Fruit fly (Drosophila melanogaster) whole organism, embryonic: ENCODE results near the gene CG16985.

Experiments used
- Adf1 ChIP-seq: fragments of 200-800 bp; sonication (Bioruptor generic); IDR thresholded peaks from 2 replicates; pipeline ENCODE4 v1.3.6; 2022; ENCODE audit warnings: missing biosample characterization, missing genetic modification characterization
- Antp ChIP-seq: fragments of 200-800 bp; sonication (Bioruptor generic); optimal IDR thresholded peaks from 3 replicates; lab custom pipeline; 2016; ENCODE audit warnings: missing biosample characterization, missing genetic modification characterization
- Atf3 ChIP-seq: fragments of 200-800 bp; sonication (Bioruptor generic); optimal IDR thresholded peaks from 3 replicates; lab custom pipeline; 2016; ENCODE audit warnings: missing biosample characterization, missing genetic modification characterization
- Awh ChIP-seq: fragments of 200-800 bp; sonication (Bioruptor generic); IDR thresholded peaks from 2 replicates; pipeline ENCODE4, ENCODE4 v1.3.6; 2022; ENCODE audit warnings: missing biosample characterization, missing genetic modification characterization
- Bdp1 ChIP-seq: fragments of 200-800 bp; sonication (Bioruptor generic); optimal IDR thresholded peaks from 3 replicates; lab custom pipeline; 2016; ENCODE audit warnings: missing biosample characterization, missing genetic modification characterization
- Blimp-1 ChIP-seq: fragments of 200-800 bp; sonication (Bioruptor generic); optimal IDR thresholded peaks from 3 replicates; lab custom pipeline; 2018; ENCODE audit warnings: missing biosample characterization, missing genetic modification characterization, mild to moderate bottlenecking, moderate library complexity, missing genetic modification reagents
- CG11723 ChIP-seq: fragments of 200-800 bp; sonication (Bioruptor generic); optimal IDR thresholded peaks from 2 replicates; lab custom pipeline; 2017; ENCODE audit warnings: missing biosample characterization, mild to moderate bottlenecking, missing genetic modification characterization
- CG12391 ChIP-seq: fragments of 200-800 bp; sonication (Bioruptor generic); optimal IDR thresholded peaks from 3 replicates; lab custom pipeline; 2018; ENCODE audit warnings: missing biosample characterization, mild to moderate bottlenecking, missing genetic modification characterization, moderate library complexity
- CG14860 ChIP-seq: fragments of 200-800 bp; sonication (Bioruptor generic); IDR thresholded peaks from 3 replicates; pipeline ENCODE4 v1.3.6; 2022; ENCODE audit warnings: missing biosample characterization, missing genetic modification characterization; ENCODE audit not compliant: partially characterized antibody
- CG15269 ChIP-seq: fragments of 200-800 bp; sonication (Bioruptor generic); optimal IDR thresholded peaks from 2 replicates; lab custom pipeline; 2018; ENCODE audit warnings: missing biosample characterization, mild to moderate bottlenecking, missing genetic modification characterization, moderate library complexity
- CG16863 ChIP-seq: fragments of 200-800 bp; sonication (Bioruptor generic); optimal IDR thresholded peaks from 3 replicates; lab custom pipeline; 2016; ENCODE audit warnings: missing biosample characterization, missing genetic modification characterization
- CG17802 ChIP-seq: fragments of 200-800 bp; sonication (Bioruptor generic); optimal IDR thresholded peaks from 2 replicates; lab custom pipeline; 2018; ENCODE audit warnings: missing biosample characterization, mild to moderate bottlenecking, missing genetic modification characterization, moderate library complexity
- CG1792 ChIP-seq: fragments of 200-800 bp; sonication (Bioruptor generic); optimal IDR thresholded peaks from 2 replicates; lab custom pipeline; 2016; ENCODE audit warnings: missing biosample characterization, missing genetic modification characterization
- CG32767 ChIP-seq: fragments of 200-800 bp; sonication (Bioruptor generic); IDR thresholded peaks from 2 replicates; pipeline ENCODE4 v1.3.6; 2022; ENCODE audit warnings: missing biosample characterization, missing genetic modification characterization
- CG34224 ChIP-seq: fragments of 200-800 bp; sonication (Bioruptor generic); IDR thresholded peaks from 3 replicates; pipeline ENCODE4 v1.3.6; 2022; ENCODE audit warnings: missing biosample characterization, missing genetic modification characterization; ENCODE audit not compliant: partially characterized antibody
- CG7271 ChIP-seq: fragments of 200-800 bp; sonication (Bioruptor generic); optimal IDR thresholded peaks from 2 replicates; lab custom pipeline; 2018; ENCODE audit warnings: missing biosample characterization, mild to moderate bottlenecking, missing genetic modification characterization, moderate library complexity
- CG7786 ChIP-seq: fragments of 200-800 bp; sonication (Bioruptor generic); optimal IDR thresholded peaks from 2 replicates; lab custom pipeline; 2016; ENCODE audit warnings: missing biosample characterization, missing genetic modification characterization
- CG7839 ChIP-seq: fragments of 200-800 bp; sonication (Bioruptor generic); optimal IDR thresholded peaks from 3 replicates; lab custom pipeline; 2018; ENCODE audit warnings: missing biosample characterization, mild to moderate bottlenecking, missing genetic modification characterization, moderate library complexity
- CG8281 ChIP-seq: fragments of 200-800 bp; sonication (Bioruptor generic); optimal IDR thresholded peaks from 2 replicates; lab custom pipeline; 2018; ENCODE audit warnings: missing biosample characterization, mild to moderate bottlenecking, missing genetic modification characterization, moderate library complexity
- CHES-1-like ChIP-seq: fragments of 200-800 bp; sonication (Bioruptor generic); optimal IDR thresholded peaks from 2 replicates; lab custom pipeline; 2016; ENCODE audit warnings: missing biosample characterization, missing genetic modification characterization
- CrebB ChIP-seq: fragments of 200-800 bp; sonication (Bioruptor generic); optimal IDR thresholded peaks from 3 replicates; lab custom pipeline; 2018; ENCODE audit warnings: missing biosample characterization, mild to moderate bottlenecking, missing genetic modification characterization
- D ChIP-seq, 2 experiments: fragments of 200-800 bp in 1 of 2; fragments of >200 bp in 1 of 2; sonication (Bioruptor generic) in 1 of 2; optimal IDR thresholded peaks; 2 replicates in 1 of 2; 3 replicates in 1 of 2; lab custom pipeline; 2017; ENCODE audit warnings: mild to moderate bottlenecking in 1 of 2, missing biosample characterization in 1 of 2, missing genetic modification characterization in 1 of 2, missing genetic modification reagents in 1 of 2
- Eip74EF ChIP-seq, 2 experiments: fragments of 200-800 bp in 1 of 2; fragments of >200 bp in 1 of 2; sonication (Bioruptor generic) in 1 of 2; optimal IDR thresholded peaks; 2 replicates each; lab custom pipeline; 2017 to 2019; ENCODE audit warnings: missing biosample characterization in 2 of 2, missing genetic modification characterization in 2 of 2, mild to moderate bottlenecking in 1 of 2, moderate library complexity in 1 of 2
- Ets65A ChIP-seq: fragments of 200-800 bp; sonication (Bioruptor generic); peaks from one replicate; lab custom pipeline; 2016; ENCODE audit warnings: missing biosample characterization, missing genetic modification characterization
- H2.0 ChIP-seq: fragments of 200-800 bp; sonication (Bioruptor generic); IDR thresholded peaks from 2 replicates; pipeline ENCODE4 v1.3.6; 2022; ENCODE audit warnings: missing biosample characterization, missing genetic modification characterization
- HLH3B ChIP-seq: fragments of 200-800 bp; sonication (Bioruptor generic); IDR thresholded peaks from 2 replicates; pipeline ENCODE4 v1.3.6; 2022; ENCODE audit warnings: missing biosample characterization, missing genetic modification characterization
- Lhr ChIP-seq: fragments of 200-800 bp; sonication (Bioruptor generic); optimal IDR thresholded peaks from 3 replicates; lab custom pipeline; 2017; ENCODE audit warnings: mild to moderate bottlenecking, missing biosample characterization, missing genetic modification reagents, missing genetic modification characterization
- Max ChIP-seq: fragments of 200-800 bp; sonication (Bioruptor generic); optimal IDR thresholded peaks from 2 replicates; lab custom pipeline; 2016; ENCODE audit warnings: missing biosample characterization, mild to moderate bottlenecking, missing genetic modification characterization
- Nf-YA ChIP-seq: fragments of 200-800 bp; sonication (Bioruptor generic); IDR thresholded peaks from 2 replicates; pipeline ENCODE4 v1.3.6; 2022; ENCODE audit warnings: missing biosample characterization, missing genetic modification characterization
- TFAM ChIP-seq: fragments of 200-800 bp; sonication (Bioruptor generic); optimal IDR thresholded peaks from 2 replicates; lab custom pipeline; 2017; ENCODE audit warnings: missing biosample characterization, missing genetic modification characterization, inconsistent platforms
- amos ChIP-seq: fragments of 200-800 bp; sonication (Bioruptor generic); IDR thresholded peaks from 2 replicates; pipeline ENCODE4 v1.3.6; 2022; ENCODE audit warnings: missing biosample characterization, missing genetic modification characterization; ENCODE audit not compliant: partially characterized antibody
- bab2 ChIP-seq: fragments of 200-800 bp; sonication (Bioruptor generic); optimal IDR thresholded peaks from 2 replicates; lab custom pipeline; 2016; ENCODE audit warnings: missing biosample characterization, missing genetic modification characterization
- corto ChIP-seq: fragments of 200-800 bp; sonication (Bioruptor generic); optimal IDR thresholded peaks from 2 replicates; lab custom pipeline; 2016; ENCODE audit warnings: missing biosample characterization, mild to moderate bottlenecking, missing genetic modification characterization, moderate library complexity
- dati ChIP-seq: fragments of 200-800 bp; sonication (Bioruptor generic); IDR thresholded peaks from 2 replicates; pipeline ENCODE4 v1.3.6; 2022; ENCODE audit warnings: missing biosample characterization, missing genetic modification characterization
- fd96Cb ChIP-seq: fragments of 200-800 bp; sonication (Bioruptor generic); optimal IDR thresholded peaks from 2 replicates; lab custom pipeline; 2018; ENCODE audit warnings: missing biosample characterization, mild to moderate bottlenecking, missing genetic modification characterization, moderate library complexity
- ftz-f1 ChIP-seq: fragments of 200-800 bp; sonication (Bioruptor generic); optimal IDR thresholded peaks from 2 replicates; lab custom pipeline; 2016; ENCODE audit warnings: missing biosample characterization, missing genetic modification characterization
- gem ChIP-seq: fragments of 200-800 bp; sonication (Bioruptor generic); optimal IDR thresholded peaks from 2 replicates; lab custom pipeline; 2019; ENCODE audit warnings: missing biosample characterization, mild to moderate bottlenecking, missing genetic modification characterization, moderate library complexity
- gsb-n ChIP-seq: fragments of 200-800 bp; sonication (Bioruptor generic); optimal IDR thresholded peaks from 3 replicates; lab custom pipeline; 2018; ENCODE audit warnings: missing biosample characterization, mild to moderate bottlenecking, missing genetic modification characterization
- her ChIP-seq: fragments of 200-800 bp; sonication (Bioruptor generic); optimal IDR thresholded peaks from 2 replicates; lab custom pipeline; 2016; ENCODE audit warnings: missing biosample characterization, missing genetic modification characterization
- jing ChIP-seq: fragments of 200-800 bp; sonication (Bioruptor generic); optimal IDR thresholded peaks from 2 replicates; lab custom pipeline; 2018; ENCODE audit warnings: missing biosample characterization, mild to moderate bottlenecking, missing genetic modification characterization
- oc ChIP-seq: fragments of 200-800 bp; sonication (Bioruptor generic); optimal IDR thresholded peaks from 2 replicates; lab custom pipeline; 2018; ENCODE audit warnings: missing biosample characterization, mild to moderate bottlenecking, missing genetic modification characterization, moderate library complexity
- otp ChIP-seq: fragments of 200-800 bp; sonication (Bioruptor generic); IDR thresholded peaks from 3 replicates; pipeline ENCODE4, ENCODE4 v1.3.6; 2022; ENCODE audit warnings: missing biosample characterization, missing genetic modification characterization
- peb ChIP-seq: fragments of 200-800 bp; sonication (Bioruptor generic); IDR thresholded peaks from 2 replicates; pipeline ENCODE4 v1.3.6; 2022; ENCODE audit warnings: missing biosample characterization, missing genetic modification characterization
- ranshi ChIP-seq: fragments of 200-800 bp; sonication (Bioruptor generic); IDR thresholded peaks from 2 replicates; pipeline ENCODE4 v1.3.6; 2022; ENCODE audit warnings: missing biosample characterization, missing genetic modification characterization
- run ChIP-seq: fragments of 200-800 bp; sonication (Bioruptor generic); optimal IDR thresholded peaks from 3 replicates; lab custom pipeline; 2018; ENCODE audit warnings: missing biosample characterization, mild to moderate bottlenecking, missing genetic modification characterization
- stc ChIP-seq: fragments of 200-800 bp; sonication (Bioruptor generic); IDR thresholded peaks from 2 replicates; pipeline ENCODE4 v1.3.6; 2022; ENCODE audit warnings: missing biosample characterization, missing genetic modification characterization
- tin ChIP-seq: fragments of 200-800 bp; sonication (Bioruptor generic); optimal IDR thresholded peaks from 3 replicates; lab custom pipeline; 2016; ENCODE audit warnings: missing biosample characterization, missing genetic modification characterization
- trh ChIP-seq: fragments of 200-800 bp; sonication (Bioruptor generic); optimal IDR thresholded peaks from 2 replicates; lab custom pipeline; 2016; ENCODE audit warnings: missing biosample characterization, missing genetic modification characterization
- twi ChIP-seq: fragments of 200-800 bp; optimal IDR thresholded peaks from 2 replicates; lab custom pipeline; 2019; ENCODE audit warnings: missing biosample characterization, mild to moderate bottlenecking, missing genetic modification characterization, moderate library complexity

CG16985 gene

DNA sequence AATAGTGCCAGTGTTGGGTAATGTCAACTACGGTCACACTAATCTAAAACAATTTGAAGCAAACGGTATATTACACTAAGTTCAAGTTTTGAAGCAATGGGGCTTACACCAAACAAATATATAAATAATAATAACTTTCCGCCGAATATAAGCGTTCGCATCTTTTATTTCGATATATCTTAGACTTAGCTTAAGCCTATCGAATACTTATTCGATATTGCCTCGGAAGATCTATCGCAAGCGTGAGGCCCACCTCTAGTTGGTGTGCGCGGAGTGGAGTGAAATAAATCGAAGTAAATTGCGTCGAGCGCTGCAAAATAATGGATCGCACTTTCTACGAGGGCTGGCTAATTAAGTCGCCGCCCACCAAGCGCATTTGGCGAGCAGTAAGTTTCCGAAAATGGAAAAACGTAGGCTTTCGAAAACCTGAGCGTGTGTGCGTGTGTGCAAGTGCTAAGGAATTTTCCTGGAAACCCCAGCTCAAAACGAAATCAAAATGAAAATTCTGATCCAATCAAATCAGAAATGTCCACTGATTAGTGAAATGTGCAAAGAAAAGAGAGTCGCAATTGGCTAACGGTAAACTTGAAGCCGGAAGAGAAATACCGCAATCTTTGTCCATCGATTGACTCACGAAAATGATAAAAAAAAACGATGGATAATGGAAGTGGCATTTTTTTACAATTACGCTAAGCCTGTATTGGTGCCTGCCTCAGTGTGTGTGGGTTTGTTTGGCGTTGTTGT lies 9.8 kb upstream of the CG16985 start, which contains the start of gene dos (continued):
- TF ChIP-seq bab2 (GFP tag; lab: Kevin White, UChicago) (peak; percentile 9), otp (GFP tag; lab: Robert Waterston, UW) (0 out of 3 replicates have a peak, but pooled peaks have one; percentile 50), CrebB (tag; lab: Kevin White, UChicago) (peak; percentile 39), ranshi (GFP tag; lab: Robert Waterston, UW) (no peak), H2.0 (no peak), Blimp-1 (GFP tag; lab: Kevin White, UChicago) (peak; percentile 43), CG32767 (no peak), Ets65A (GFP tag; lab: Kevin White, UChicago) (no peak), amos (GFP tag; lab: Robert Waterston, UW) (peak; percentile 80), CG12391 (tag; lab: Kevin White, UChicago) (peak; percentile 79), Awh (GFP tag; lab: Robert Waterston, UW) (no peak), D (optimal IDR thresholded peaks at IDR 0.05; lab: Kevin White, UChicago) (no peak), D (GFP tag; optimal IDR thresholded peaks at IDR 0.05; lab: Kevin White, UChicago) (no peak), peb (GFP tag; lab: Robert Waterston, UW) (no peak), CG7786 (GFP tag; lab: Kevin White, UChicago) (no peak), Lhr (GFP tag; lab: Kevin White, UChicago) (peak; percentile 61), Eip74EF (GFP tag; optimal IDR thresholded peaks at IDR 0.05; lab: Kevin White, UChicago) (peak in 1 of 2 experiments; percentile 27), CG17802 (tag; lab: Kevin White, UChicago) (peak; percentile 27), Adf1 (GFP tag; lab: Robert Waterston, UW) (no peak), ftz-f1 (peak; percentile 34), CG8281 (tag; lab: Kevin White, UChicago) (no peak), Max (GFP tag; lab: Kevin White, UChicago) (peak; percentile 70), CG1792 (GFP tag; lab: Kevin White, UChicago) (no peak), Bdp1 (GFP tag; lab: Kevin White, UChicago) (peak; percentile 39), Atf3 (GFP tag; lab: Kevin White, UChicago) (no peak), her (peak; percentile 44), corto (GFP tag; lab: Kevin White, UChicago) (peak; percentile 48), CG34224 (peak; percentile 88), Antp (peak; percentile 24), CG11723 (no peak), gem (tag; lab: Kevin White, UChicago) (peak; percentile 55), oc (tag; lab: Kevin White, UChicago) (peak; percentile 6), CG7271 (peak; percentile 27), twi (tag; lab: Kevin White, UChicago) (peak; percentile 26), jing (GFP tag; lab: Kevin White, UChicago) (no peak), CG15269 (tag; lab: Kevin White, UChicago) (peak; percentile 33), gsb-n (peak; percentile 33), stc (GFP tag; lab: Robert Waterston, UW) (no peak), CG14860 (GFP tag; lab: Robert Waterston, UW) (peak; percentile 61), fd96Cb (tag; lab: Kevin White, UChicago) (no peak), TFAM (GFP tag; lab: Kevin White, UChicago) (no peak), CG16863 (no peak), trh (GFP tag; lab: Kevin White, UChicago) (no peak), run (tag; lab: Kevin White, UChicago) (no peak), HLH3B (GFP tag; lab: Robert Waterston, UW) (no peak), tin (peak; percentile 14), CG7839 (tag; lab: Kevin White, UChicago) (peak; percentile 41), Nf-YA (no peak), CHES-1-like (GFP tag; lab: Kevin White, UChicago) (no peak), dati (GFP tag; lab: Robert Waterston, UW) (no peak)
